Fruit fly (Drosophila melanogaster) whole organism, embryonic: ENCODE results near the gene prt.

Experiments used
- B-H2 ChIP-seq: fragments of 200-800 bp; sonication (Bioruptor generic); optimal IDR thresholded peaks from 2 replicates; lab custom pipeline; 2018; ENCODE audit warnings: missing biosample characterization, mild to moderate bottlenecking, missing genetic modification characterization
- BEAF-32 ChIP-seq: fragments of 200-800 bp; sonication (Bioruptor generic); optimal IDR thresholded peaks from 3 replicates; lab custom pipeline; 2017; ENCODE audit warnings: missing biosample characterization, missing genetic modification characterization, mild to moderate bottlenecking, moderate library complexity, missing genetic modification reagents
- Bgb ChIP-seq: fragments of 200-800 bp; sonication (Bioruptor generic); IDR thresholded peaks from 2 replicates; pipeline ENCODE4 v1.3.6; 2022; ENCODE audit warnings: missing biosample characterization, missing genetic modification characterization; ENCODE audit not compliant: partially characterized antibody
- CG10959 ChIP-seq: fragments of 200-800 bp; sonication (Bioruptor generic); IDR thresholded peaks from 2 replicates; pipeline ENCODE4 v1.3.6; 2022; ENCODE audit warnings: missing biosample characterization, missing genetic modification characterization
- CG11723 ChIP-seq: fragments of 200-800 bp; sonication (Bioruptor generic); optimal IDR thresholded peaks from 2 replicates; lab custom pipeline; 2017; ENCODE audit warnings: missing biosample characterization, mild to moderate bottlenecking, missing genetic modification characterization
- CG1233 ChIP-seq: fragments of 200-800 bp; sonication (Bioruptor generic); optimal IDR thresholded peaks from 4 replicates; lab custom pipeline; 2018; ENCODE audit warnings: missing biosample characterization, mild to moderate bottlenecking, missing genetic modification characterization
- CG12942 ChIP-seq: fragments of 200-800 bp; sonication (Bioruptor generic); optimal IDR thresholded peaks from 3 replicates; lab custom pipeline; 2016; ENCODE audit warnings: missing biosample characterization, missing genetic modification characterization
- CG13424 ChIP-seq: fragments of 200-800 bp; sonication (Bioruptor generic); optimal IDR thresholded peaks from 2 replicates; lab custom pipeline; 2019; ENCODE audit warnings: missing biosample characterization, mild to moderate bottlenecking, missing genetic modification characterization, moderate library complexity
- CG14710 ChIP-seq: fragments of 200-800 bp; sonication (Bioruptor generic); optimal IDR thresholded peaks from 3 replicates; lab custom pipeline; 2019; ENCODE audit warnings: missing biosample characterization, mild to moderate bottlenecking, missing genetic modification characterization, moderate library complexity
- CG15601 ChIP-seq: fragments of 200-800 bp; sonication (Bioruptor generic); optimal IDR thresholded peaks from 3 replicates; lab custom pipeline; 2019; ENCODE audit warnings: missing biosample characterization, mild to moderate bottlenecking, missing genetic modification characterization, moderate library complexity
- CG1603 ChIP-seq: fragments of 200-800 bp; sonication (Bioruptor generic); optimal IDR thresholded peaks from 2 replicates; lab custom pipeline; 2019; ENCODE audit warnings: missing biosample characterization, mild to moderate bottlenecking, missing genetic modification characterization, moderate library complexity
- CG16815 ChIP-seq: fragments of 200-800 bp; sonication (Bioruptor generic); optimal IDR thresholded peaks from 3 replicates; lab custom pipeline; 2017; ENCODE audit warnings: missing biosample characterization, mild to moderate bottlenecking, missing genetic modification characterization
- CG16863 ChIP-seq: fragments of 200-800 bp; sonication (Bioruptor generic); optimal IDR thresholded peaks from 3 replicates; lab custom pipeline; 2016; ENCODE audit warnings: missing biosample characterization, missing genetic modification characterization
- CG17612 ChIP-seq: fragments of 200-800 bp; sonication (Bioruptor generic); IDR thresholded peaks from 2 replicates; pipeline ENCODE4 v1.3.6; 2022; ENCODE audit warnings: missing biosample characterization, missing genetic modification characterization
- CG17829 ChIP-seq: fragments of 200-800 bp; optimal IDR thresholded peaks from 2 replicates; lab custom pipeline; 2019; ENCODE audit warnings: missing biosample characterization, mild to moderate bottlenecking, missing genetic modification characterization, moderate library complexity
- CG2712 ChIP-seq: fragments of 200-800 bp; optimal IDR thresholded peaks from 3 replicates; lab custom pipeline; 2019; ENCODE audit warnings: missing biosample characterization, mild to moderate bottlenecking, missing genetic modification characterization, moderate library complexity
- CG30020 ChIP-seq: fragments of 200-800 bp; optimal IDR thresholded peaks from 2 replicates; lab custom pipeline; 2019; ENCODE audit warnings: missing biosample characterization, mild to moderate bottlenecking, missing genetic modification characterization, moderate library complexity
- CG31441 ChIP-seq: fragments of 200-800 bp; sonication (Bioruptor generic); IDR thresholded peaks from 2 replicates; pipeline ENCODE4 v1.3.6; 2022; ENCODE audit warnings: missing biosample characterization, missing genetic modification characterization
- CG33557 ChIP-seq: fragments of 200-800 bp; sonication (Bioruptor generic); optimal IDR thresholded peaks from 2 replicates; lab custom pipeline; 2019; ENCODE audit warnings: missing biosample characterization, mild to moderate bottlenecking, missing genetic modification characterization, moderate library complexity
- CG34376 ChIP-seq: fragments of 200-800 bp; sonication (Bioruptor generic); optimal IDR thresholded peaks from 2 replicates; lab custom pipeline; 2018; ENCODE audit warnings: missing biosample characterization, mild to moderate bottlenecking, missing genetic modification characterization
- CG3838 ChIP-seq: fragments of 200-800 bp; sonication (Bioruptor generic); optimal IDR thresholded peaks from 3 replicates; lab custom pipeline; 2016; ENCODE audit warnings: missing biosample characterization, missing genetic modification characterization
- CG4328 ChIP-seq: fragments of 200-800 bp; sonication (Bioruptor generic); optimal IDR thresholded peaks from 3 replicates; lab custom pipeline; 2017; ENCODE audit warnings: missing biosample characterization, missing genetic modification reagents, missing genetic modification characterization
- CG4404 ChIP-seq: fragments of 200-800 bp; sonication (Bioruptor generic); IDR thresholded peaks from 2 replicates; pipeline ENCODE4 v1.3.6; 2022; ENCODE audit warnings: missing biosample characterization, missing genetic modification characterization
- CG4424 ChIP-seq: fragments of 200-800 bp; sonication (Bioruptor generic); optimal IDR thresholded peaks from 3 replicates; lab custom pipeline; 2016; ENCODE audit warnings: missing biosample characterization, missing genetic modification characterization
- CG8290 ChIP-seq, 3 experiments: fragments of 200-800 bp; sonication (Bioruptor generic); optimal IDR thresholded peaks; 2 replicates each; lab custom pipeline; 2016 to 2019; ENCODE audit warnings: missing biosample characterization in 3 of 3, missing genetic modification characterization in 3 of 3, mild to moderate bottlenecking in 2 of 3, moderate library complexity in 1 of 3
- CG9609 ChIP-seq: fragments of 200-800 bp; sonication (Bioruptor generic); optimal IDR thresholded peaks from 3 replicates; lab custom pipeline; 2016; ENCODE audit warnings: missing biosample characterization, missing genetic modification characterization
- E2f2 ChIP-seq: fragments of 200-800 bp; sonication (Bioruptor generic); IDR thresholded peaks from 2 replicates; pipeline ENCODE4 v1.3.6; 2022; ENCODE audit warnings: missing biosample characterization, missing genetic modification characterization
- H2.0 ChIP-seq: fragments of 200-800 bp; sonication (Bioruptor generic); IDR thresholded peaks from 2 replicates; pipeline ENCODE4 v1.3.6; 2022; ENCODE audit warnings: missing biosample characterization, missing genetic modification characterization
- HmgD ChIP-seq: fragments of 200-800 bp; sonication (Bioruptor generic); optimal IDR thresholded peaks from 3 replicates; lab custom pipeline; 2016; ENCODE audit warnings: missing biosample characterization, missing genetic modification characterization
- Hr51 ChIP-seq, 2 experiments: fragments of 200-800 bp; sonication (Bioruptor generic); optimal IDR thresholded peaks; 2 replicates in 1 of 2; 3 replicates in 1 of 2; lab custom pipeline; 2016 to 2018; ENCODE audit warnings: missing biosample characterization in 2 of 2, missing genetic modification characterization in 2 of 2, mild to moderate bottlenecking in 1 of 2, moderate library complexity in 1 of 2
- Nf-YC ChIP-seq: fragments of 200-800 bp; optimal IDR thresholded peaks from 3 replicates; lab custom pipeline; 2019; ENCODE audit warnings: missing biosample characterization, mild to moderate bottlenecking, missing genetic modification characterization, moderate library complexity
- NfI ChIP-seq: fragments of 200-800 bp; sonication (Bioruptor generic); optimal IDR thresholded peaks from 3 replicates; lab custom pipeline; 2018; ENCODE audit warnings: missing biosample characterization, mild to moderate bottlenecking, missing genetic modification characterization, moderate library complexity
- PHDP ChIP-seq: fragments of 200-800 bp; sonication (Bioruptor generic); optimal IDR thresholded peaks from 3 replicates; lab custom pipeline; 2018; ENCODE audit warnings: missing biosample characterization, mild to moderate bottlenecking, missing genetic modification characterization, moderate library complexity
- ap ChIP-seq: fragments of 200-800 bp; sonication (Bioruptor generic); IDR thresholded peaks from 2 replicates; pipeline ENCODE4 v1.3.6; 2022; ENCODE audit warnings: missing biosample characterization, missing genetic modification characterization
- corto ChIP-seq: fragments of 200-800 bp; sonication (Bioruptor generic); optimal IDR thresholded peaks from 2 replicates; lab custom pipeline; 2016; ENCODE audit warnings: missing biosample characterization, mild to moderate bottlenecking, missing genetic modification characterization, moderate library complexity
- croc ChIP-seq: fragments of 200-800 bp; sonication (Bioruptor generic); conservative IDR thresholded peaks from 3 replicates; pipeline ENCODE4 v1.3.6; 2022; ENCODE audit warnings: missing biosample characterization, missing genetic modification characterization
- ewg ChIP-seq: fragments of 200-800 bp; sonication (Bioruptor generic); optimal IDR thresholded peaks from 3 replicates; lab custom pipeline; 2017; ENCODE audit warnings: mild to moderate bottlenecking, missing biosample characterization, missing genetic modification reagents, missing genetic modification characterization
- gcm ChIP-seq: fragments of 200-800 bp; sonication (Bioruptor generic); optimal IDR thresholded peaks from 2 replicates; lab custom pipeline; 2019; ENCODE audit warnings: missing biosample characterization, mild to moderate bottlenecking, missing genetic modification characterization, moderate library complexity
- gro ChIP-seq: fragments of 200-800 bp; sonication (Bioruptor generic); optimal IDR thresholded peaks from 2 replicates; lab custom pipeline; 2016; ENCODE audit warnings: missing biosample characterization, missing genetic modification characterization
- lab ChIP-seq: fragments of 200-800 bp; sonication (Bioruptor generic); optimal IDR thresholded peaks from 3 replicates; lab custom pipeline; 2017; ENCODE audit warnings: missing biosample characterization, missing genetic modification characterization, mild to moderate bottlenecking, moderate library complexity, missing genetic modification reagents
- lilli ChIP-seq: fragments of 200-800 bp; sonication (Bioruptor generic); optimal IDR thresholded peaks from 3 replicates; lab custom pipeline; 2016; ENCODE audit warnings: missing biosample characterization, missing genetic modification characterization
- lola ChIP-seq, 3 experiments: fragments of >200 bp in 2 of 3; fragments of 200-800 bp in 1 of 3; sonication (Bioruptor generic) in 1 of 3; optimal IDR thresholded peaks; 2 replicates each; lab custom pipeline; 2017 to 2019; ENCODE audit warnings: missing biosample characterization in 3 of 3, missing genetic modification characterization in 3 of 3, mild to moderate bottlenecking in 1 of 3, moderate library complexity in 1 of 3
- nau ChIP-seq: fragments of 200-800 bp; sonication (Bioruptor generic); optimal IDR thresholded peaks from 3 replicates; lab custom pipeline; 2017; ENCODE audit warnings: missing biosample characterization, mild to moderate bottlenecking, missing genetic modification characterization, missing genetic modification reagents
- phol ChIP-seq: fragments of 200-800 bp; sonication (Bioruptor generic); optimal IDR thresholded peaks from 3 replicates; lab custom pipeline; 2018; ENCODE audit warnings: missing biosample characterization, mild to moderate bottlenecking, missing genetic modification characterization, moderate library complexity
- ranshi ChIP-seq: fragments of 200-800 bp; sonication (Bioruptor generic); IDR thresholded peaks from 2 replicates; pipeline ENCODE4 v1.3.6; 2022; ENCODE audit warnings: missing biosample characterization, missing genetic modification characterization
- ro ChIP-seq: fragments of 200-800 bp; sonication (Bioruptor generic); IDR thresholded peaks from 2 replicates; pipeline ENCODE4 v1.3.6; 2022; ENCODE audit warnings: missing biosample characterization, missing genetic modification characterization
- vfl ChIP-seq: fragments of 200-800 bp; sonication (Bioruptor generic); optimal IDR thresholded peaks from 2 replicates; lab custom pipeline; 2016; ENCODE audit warnings: missing biosample characterization, missing genetic modification characterization
- vnd ChIP-seq: fragments of 200-800 bp; sonication (Bioruptor generic); IDR thresholded peaks from 3 replicates; pipeline ENCODE4 v1.3.6; 2022; ENCODE audit warnings: missing biosample characterization, missing genetic modification characterization; ENCODE audit not compliant: partially characterized antibody
- zen ChIP-seq: fragments of 200-800 bp; sonication (Bioruptor generic); optimal IDR thresholded peaks from 3 replicates; lab custom pipeline; 2018; ENCODE audit warnings: missing biosample characterization, mild to moderate bottlenecking, missing genetic modification characterization, moderate library complexity

The prt gene

DNA sequence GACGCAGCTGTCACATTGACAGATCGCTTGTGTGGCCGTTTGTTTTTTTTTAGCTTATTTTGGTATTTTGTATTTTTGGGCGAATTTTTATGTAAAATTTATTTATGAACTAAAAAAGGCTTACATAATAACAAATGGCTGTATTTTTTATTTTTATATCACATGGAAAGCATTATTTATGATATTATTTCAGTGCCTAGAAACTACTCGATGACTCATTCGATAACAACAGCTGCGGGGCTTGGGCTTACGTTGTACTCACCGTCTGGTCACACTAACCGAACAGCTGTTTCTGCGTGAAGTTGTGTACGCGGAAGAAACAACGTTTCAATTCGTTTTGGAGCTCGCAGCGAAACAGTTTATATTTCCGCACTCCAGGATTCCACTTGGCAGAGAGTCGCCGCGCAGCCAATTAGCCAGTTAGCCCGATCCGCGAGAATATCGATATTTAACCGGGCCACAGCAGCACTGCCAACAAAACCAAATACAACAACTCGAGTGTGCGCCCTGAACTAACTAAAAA is 34.2 kb upstream of the prt start, which contains the start of the genes Hmgcr and Rpn9 (continued):
- TF ChIP-seq CG17612 (GFP tag; lab: Robert Waterston, UW), result no peak
- TF ChIP-seq B-H2, result no peak
- no peak for TF ChIP-seq HmgD (GFP tag; lab: Kevin White, UChicago)
- peak; percentile 20 for TF ChIP-seq CG30020 (tag; lab: Kevin White, UChicago)
- peak; percentile 58 for TF ChIP-seq CG1603
- TF ChIP-seq CG4404 (GFP tag; lab: Robert Waterston, UW), result no peak
- peak; percentile 30 for TF ChIP-seq NfI (GFP tag; lab: Kevin White, UChicago)
- no peak for TF ChIP-seq CG1233 (GFP tag; lab: Kevin White, UChicago)
- peak; percentile 45 for TF ChIP-seq zen (tag; lab: Kevin White, UChicago)
- TF ChIP-seq Bgb (GFP tag; lab: Robert Waterston, UW), result peak; percentile 31; the same call in 1 of the 2 replicates
- TF ChIP-seq CG17829 (tag; lab: Kevin White, UChicago), result peak; percentile 43
- peak; percentile 30 for TF ChIP-seq gcm (GFP tag; lab: Kevin White, UChicago)
- TF ChIP-seq ranshi (GFP tag; lab: Robert Waterston, UW), result no peak
- no peak for TF ChIP-seq corto (GFP tag; lab: Kevin White, UChicago)
- peak; percentile 65 for TF ChIP-seq phol
- TF ChIP-seq CG16815 (GFP tag; lab: Kevin White, UChicago), result no peak
- TF ChIP-seq ro (GFP tag; lab: Robert Waterston, UW), result no peak
- TF ChIP-seq Nf-YC (tag; lab: Kevin White, UChicago), result peak; percentile 38
- peak; percentile 27 for TF ChIP-seq gro (GFP tag; lab: Kevin White, UChicago)
- TF ChIP-seq CG33557 (GFP tag; lab: Kevin White, UChicago), result peak; percentile 24
- TF ChIP-seq CG2712 (tag; lab: Kevin White, UChicago), result peak; percentile 61
- peak; percentile 70 for TF ChIP-seq ewg (GFP tag; lab: Kevin White, UChicago)
- peak; percentile 22 for TF ChIP-seq nau (GFP tag; lab: Kevin White, UChicago)
- TF ChIP-seq CG12942, result no peak
- no peak for TF ChIP-seq CG16863
- TF ChIP-seq CG4424, result no peak
- peak; percentile 76 for TF ChIP-seq CG15601 (tag; lab: Kevin White, UChicago)
- no peak for TF ChIP-seq lola (GFP tag; optimal IDR thresholded peaks at IDR 0.05; lab: Kevin White, UChicago)
- TF ChIP-seq CG9609, result no peak
- peak; percentile 21 for TF ChIP-seq CG34376
- TF ChIP-seq CG8290 (GFP tag; optimal IDR thresholded peaks at IDR 0.05; lab: Kevin White, UChicago), result peak; percentile 8
- TF ChIP-seq CG8290 (tag; optimal IDR thresholded peaks at IDR 0.05; lab: Kevin White, UChicago), result peak in 1 of 2 experiments; percentile 47
- TF ChIP-seq vnd (GFP tag; lab: Robert Waterston, UW), result no peak
- TF ChIP-seq E2f2, result peak; percentile 25; the same call in 1 of the 2 replicates
- TF ChIP-seq CG13424 (tag; lab: Kevin White, UChicago), result peak; percentile 28
- peak; percentile 55 for TF ChIP-seq BEAF-32 (GFP tag; lab: Kevin White, UChicago)
- no peak for TF ChIP-seq CG4328 (GFP tag; lab: Kevin White, UChicago)
- peak; percentile 47 for TF ChIP-seq PHDP
- TF ChIP-seq CG11723 (GFP tag; lab: Kevin White, UChicago), result no peak
- no peak for TF ChIP-seq croc (GFP tag; lab: Robert Waterston, UW)
- TF ChIP-seq CG14710 (tag; lab: Kevin White, UChicago), result peak; percentile 77
- TF ChIP-seq lab, result peak; percentile 32
- TF ChIP-seq Hr51 (GFP tag; optimal IDR thresholded peaks at IDR 0.05; lab: Kevin White, UChicago), result peak in 1 of 2 experiments; percentile 11
- TF ChIP-seq CG31441 (GFP tag; lab: Robert Waterston, UW), result peak; percentile 42
- peak; percentile 13 for TF ChIP-seq lilli (GFP tag; lab: Kevin White, UChicago)
- no peak for TF ChIP-seq CG10959 (GFP tag; lab: Robert Waterston, UW)
- TF ChIP-seq ap, result no peak
- TF ChIP-seq CG3838 (GFP tag; lab: Kevin White, UChicago), result no peak
- TF ChIP-seq vfl (GFP tag; lab: Kevin White, UChicago), result no peak
- TF ChIP-seq H2.0 (GFP tag; lab: Robert Waterston, UW), result no peak
